Worm (Caenorhabditis elegans): ENCODE results near the gene ZK1236.5.

The ZK1236.5 gene

ce11 chrIII:8432143-8432542 is at the start of gene ZK1236.5:
Gene ZK1236.5, minus strand, starts transcription at chrIII:8432214.
- TF ChIP-seq attf-3 (GFP tag; conservative IDR thresholded peaks at IDR 0.05) (peak; percentile 93), hlh-12 (tag; optimal IDR thresholded peaks at IDR 0.05) (no peak), tlf-1 (GFP tag; optimal IDR thresholded peaks at IDR 0.05) (no peak), hmg-1.2 (GFP tag; IDR thresholded peaks at IDR 0.05) (no peak), lin-35 (GFP tag; optimal IDR thresholded peaks at IDR 0.05) (peak in 1 of 3 experiments; percentile 4), him-1 (tag; optimal IDR thresholded peaks at IDR 0.05) (peak; percentile 46)

- TF ChIP-seq ztf-6 (GFP tag; IDR thresholded peaks at IDR 0.05): no peak
- TF ChIP-seq somi-1 (GFP tag; optimal IDR thresholded peaks at IDR 0.05): no peak
- TF ChIP-seq rpc-1 (optimal IDR thresholded peaks at IDR 0.05): no peak
- TF ChIP-seq rpc-1 (tag; optimal IDR thresholded peaks at IDR 0.05): no peak
- no peak for TF ChIP-seq D2030.7 (GFP tag; IDR thresholded peaks at IDR 0.05)
- no peak for TF ChIP-seq dpl-1 (GFP tag; optimal IDR thresholded peaks at IDR 0.05)
- no peak for TF ChIP-seq hsf-1 (GFP tag; IDR thresholded peaks at IDR 0.05)
- TF ChIP-seq ztf-22 (GFP tag; optimal IDR thresholded peaks at IDR 0.05): no peak
- TF ChIP-seq F37B4.10 (GFP tag; IDR thresholded peaks at IDR 0.05): no peak
- no peak for TF ChIP-seq hlh-12 (tag; optimal IDR thresholded peaks at IDR 0.05)
- no peak for TF ChIP-seq lsl-1 (GFP tag; optimal IDR thresholded peaks at IDR 0.05)
- no peak for TF ChIP-seq K11D2.4 (GFP tag; IDR thresholded peaks at IDR 0.05)
- TF ChIP-seq Y53F4B.3 (GFP tag; IDR thresholded peaks at IDR 0.05): no peak
- no peak for TF ChIP-seq ama-1 (optimal IDR thresholded peaks at IDR 0.05)
- TF ChIP-seq ama-1 (GFP tag; optimal IDR thresholded peaks at IDR 0.05): no peak
These were observed 48.3 kb upstream of the ZK1236.5 start, which contains the start of gene F42H10.6 for ce11 chrIII:8480355-8480754. Gene F42H10.6, minus strand, starts transcription at chrIII:8480455.

DNA sequence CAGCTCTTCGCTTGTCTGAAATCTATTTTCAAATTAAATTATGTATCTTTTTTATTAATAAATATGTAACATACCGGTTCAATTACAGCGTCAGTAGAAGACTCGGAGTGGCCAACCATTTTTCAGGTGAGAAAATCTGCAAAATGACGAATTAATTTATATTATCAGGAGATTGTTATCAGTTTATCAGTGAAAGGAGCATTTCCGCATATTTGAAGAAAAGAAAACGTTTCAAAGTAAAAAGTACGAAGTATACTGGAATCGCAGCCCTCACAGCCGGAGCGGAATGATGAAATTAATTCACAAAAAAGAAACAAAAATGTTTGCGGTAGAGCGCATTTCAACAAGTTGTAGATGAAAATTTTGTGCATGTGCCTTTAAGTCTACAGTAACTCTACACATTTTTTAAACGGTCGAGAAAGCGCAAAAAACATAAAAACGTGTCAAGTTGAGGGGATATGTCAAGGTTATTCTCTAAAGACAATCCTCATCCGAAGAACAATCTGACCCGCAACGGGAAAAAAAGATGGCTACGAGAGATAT is 47.4 kb upstream of the ZK1236.5 start:
- TF ChIP-seq nhr-80 (tag; optimal IDR thresholded peaks at IDR 0.05) (peak; percentile 42), efl-1 (GFP tag; optimal IDR thresholded peaks at IDR 0.05) (no peak), B0019.2 (GFP tag; conservative IDR thresholded peaks at IDR 0.05) (no peak), rpc-1 (optimal IDR thresholded peaks at IDR 0.05) (no peak), rpc-1 (tag; optimal IDR thresholded peaks at IDR 0.05) (no peak), madf-8 (GFP tag; conservative IDR thresholded peaks at IDR 0.05) (0 out of 2 replicates have a peak, but pooled peaks have one; percentile 39), athp-1 (tag; optimal IDR thresholded peaks at IDR 0.05) (no peak), nfya-2 (GFP tag; IDR thresholded peaks at IDR 0.05) (no peak), dpl-1 (GFP tag; optimal IDR thresholded peaks at IDR 0.05) (no peak), ztf-25 (GFP tag; IDR thresholded peaks at IDR 0.05) (no peak), tbx-9 (tag; optimal IDR thresholded peaks at IDR 0.05; ENCODE audit: borderline replicate concordance) (no peak), unc-62 (GFP tag; optimal IDR thresholded peaks at IDR 0.05) (no peak), B0035.1 (tag; optimal IDR thresholded peaks at IDR 0.05) (no peak), F39B2.1 (GFP tag; IDR thresholded peaks at IDR 0.05) (no peak), lin-54 (GFP tag; optimal IDR thresholded peaks at IDR 0.05) (no peak), nhr-120 (GFP tag; IDR thresholded peaks at IDR 0.05) (no peak), akir-1 (GFP tag; optimal IDR thresholded peaks at IDR 0.05) (no peak), mes-4 (tag; optimal IDR thresholded peaks at IDR 0.05) (no peak), lin-35 (GFP tag; optimal IDR thresholded peaks at IDR 0.05) (no peak), F52B5.7 (tag; optimal IDR thresholded peaks at IDR 0.05) (no peak), dox-1 (GFP tag; IDR thresholded peaks at IDR 0.05) (peak; percentile 47), lsl-1 (GFP tag; optimal IDR thresholded peaks at IDR 0.05) (peak; percentile 89), F33H1.4 (GFP tag; IDR thresholded peaks at IDR 0.05) (peak; percentile 43; the same call in 1 of the 2 replicates), cebp-1 (GFP tag; IDR thresholded peaks at IDR 0.05) (no peak), cebp-1 (tag; optimal IDR thresholded peaks at IDR 0.05) (peak; percentile 32), xnd-1 (tag; optimal IDR thresholded peaks at IDR 0.05) (peak; percentile 72), ccch-3 (GFP tag; optimal IDR thresholded peaks at IDR 0.05) (no peak), ama-1 (optimal IDR thresholded peaks at IDR 0.05) (no peak), ama-1 (GFP tag; optimal IDR thresholded peaks at IDR 0.05) (no peak), rec-8 (tag; optimal IDR thresholded peaks at IDR 0.05) (no peak), hrde-1 (tag; optimal IDR thresholded peaks at IDR 0.05; ENCODE audit: borderline replicate concordance) (no peak), attf-3 (GFP tag; conservative IDR thresholded peaks at IDR 0.05) (no peak), F49E8.2 (tag; optimal IDR thresholded peaks at IDR 0.05; ENCODE audit: insufficient read depth) (no peak), nhr-179 (tag; optimal IDR thresholded peaks at IDR 0.05) (no peak)

All from whole organism, young adult.